Worm (Caenorhabditis elegans): ENCODE results near the gene K02A2.5.
"Not testable (repeated sequence)": the region's sequence is repeated elsewhere in the genome, so short reads cannot be mapped to it uniquely, and the experiment has no call there.

The K02A2.5 gene

ce11 chrII:7411930-7412329 is at the start of gene K02A2.5:
Gene K02A2.5, minus strand, starts transcription at chrII:7412030.
- TF ChIP-seq lin-11 (tag; optimal IDR thresholded peaks at IDR 0.05) = no peak
- TF ChIP-seq pat-9 (tag; optimal IDR thresholded peaks at IDR 0.05) = no peak

DNA sequence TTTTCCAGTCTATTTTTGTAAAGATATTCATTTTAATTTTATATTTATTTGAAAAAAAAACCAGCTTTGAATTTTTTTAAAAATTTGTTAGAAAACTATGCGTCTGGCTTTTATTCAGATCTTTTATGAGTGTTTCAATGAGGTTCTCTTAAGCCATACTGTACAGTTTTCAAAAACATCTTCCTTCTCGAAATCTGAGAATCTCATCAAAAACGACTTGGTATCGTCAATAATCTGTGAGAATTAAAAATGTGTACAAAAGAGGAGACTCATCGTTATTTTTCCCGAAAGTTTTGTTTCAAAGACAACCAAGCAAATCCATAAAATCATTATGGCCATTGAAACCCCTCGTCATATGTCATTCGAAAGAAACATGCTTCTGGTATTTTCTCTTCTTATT is 47.4 kb upstream of the K02A2.5 start, which contains the start of gene D1022.2:
TSS of gene D1022.2 (plus strand) at position 301 of the 400 bp plus-strand sequence.
- no peak for TF ChIP-seq nfya-1 (tag; optimal IDR thresholded peaks at IDR 0.05)
- no peak for TF ChIP-seq ztf-16 (tag; optimal IDR thresholded peaks at IDR 0.05)
- TF ChIP-seq ceh-34 (tag; optimal IDR thresholded peaks at IDR 0.05) = no peak
- TF ChIP-seq ama-1 (optimal IDR thresholded peaks at IDR 0.05) = no peak

DNA sequence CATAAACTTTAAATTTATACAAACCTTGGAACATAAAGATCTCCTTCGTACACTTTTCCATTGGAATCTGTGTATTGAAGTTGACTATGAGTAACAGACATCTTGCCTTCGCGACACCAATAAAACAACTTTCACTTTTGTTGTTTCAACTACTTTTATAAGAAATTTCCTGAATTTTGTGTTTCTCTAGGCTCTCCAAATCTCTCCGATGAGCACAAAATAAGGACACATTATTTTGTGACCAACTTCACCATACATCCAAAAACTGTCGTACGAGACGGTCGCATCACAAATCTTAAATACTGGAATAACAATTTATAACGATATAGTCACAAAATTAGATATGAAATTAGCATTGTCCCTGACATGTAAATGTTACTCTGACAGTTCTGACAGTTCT is 46.9 kb upstream of the K02A2.5 start, which contains the start of gene D1022.5:
TSS of gene D1022.5 (minus strand) at position 101 of the 400 bp plus-strand sequence.
- TF ChIP-seq nfya-1 (tag; optimal IDR thresholded peaks at IDR 0.05) = no peak
- no peak for TF ChIP-seq lin-11 (tag; optimal IDR thresholded peaks at IDR 0.05)

- TF ChIP-seq ama-1 (optimal IDR thresholded peaks at IDR 0.05) (no peak), F13H6.1 (tag; optimal IDR thresholded peaks at IDR 0.05) (no peak), pha-2 (tag; optimal IDR thresholded peaks at IDR 0.05) (no peak), hlh-8 (tag; optimal IDR thresholded peaks at IDR 0.05) (no peak)
These were observed 45.4 kb upstream of the K02A2.5 start, which contains the start of gene D1022.4 for ce11 chrII:7457210-7457609. Gene D1022.4, minus strand, starts transcription at chrII:7457292.

DNA sequence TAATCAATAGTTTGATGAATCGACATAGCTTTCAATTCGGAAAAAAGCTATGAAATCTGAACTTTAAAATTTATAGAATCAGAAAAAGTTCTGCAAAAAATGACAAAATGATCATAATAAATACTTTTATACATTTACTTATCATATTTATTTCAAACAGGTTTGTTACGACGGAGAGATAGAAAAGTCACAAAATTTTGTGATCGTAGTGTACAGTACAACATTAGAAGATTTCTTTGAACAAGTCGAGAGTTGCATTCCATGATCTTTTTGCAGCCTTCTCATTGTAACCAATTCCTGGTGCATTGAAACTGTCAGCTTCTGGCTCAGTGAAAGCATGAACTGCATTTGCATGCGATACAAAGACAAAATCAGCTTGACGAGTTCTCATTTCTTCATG is 44.4 kb upstream of the K02A2.5 start, which contains the start of gene D1022.3:
TSS of gene D1022.3 (minus strand) at position 101 of the 400 bp plus-strand sequence.
- no peak for TF ChIP-seq zip-5 (tag; optimal IDR thresholded peaks at IDR 0.05)
- TF ChIP-seq tbx-7 (tag; optimal IDR thresholded peaks at IDR 0.05) = no peak
- TF ChIP-seq hlh-6 (tag; optimal IDR thresholded peaks at IDR 0.05) = no peak
- no peak for TF ChIP-seq madf-2 (tag; optimal IDR thresholded peaks at IDR 0.05)
- TF ChIP-seq npax-4 (tag; optimal IDR thresholded peaks at IDR 0.05) = no peak
- no peak for TF ChIP-seq ceh-9 (tag; optimal IDR thresholded peaks at IDR 0.05)
- no peak for TF ChIP-seq pag-3 (tag; optimal IDR thresholded peaks at IDR 0.05; ENCODE audit: borderline replicate concordance)
- no peak for TF ChIP-seq ceh-6 (GFP tag; optimal IDR thresholded peaks at IDR 0.05)
- TF ChIP-seq rnt-1 (tag; optimal IDR thresholded peaks at IDR 0.05) = no peak
- TF ChIP-seq che-1 (tag; optimal IDR thresholded peaks at IDR 0.05) = no peak
- TF ChIP-seq unc-86 (tag; optimal IDR thresholded peaks at IDR 0.05) = no peak
- TF ChIP-seq sox-4 (tag; optimal IDR thresholded peaks at IDR 0.05) = no peak
- no peak for TF ChIP-seq pha-2 (tag; optimal IDR thresholded peaks at IDR 0.05)
- TF ChIP-seq sox-2 (GFP tag; IDR thresholded peaks at IDR 0.05) = no peak
- TF ChIP-seq ceh-48 (tag; optimal IDR thresholded peaks at IDR 0.05) = no peak
- TF ChIP-seq pros-1 (tag; optimal IDR thresholded peaks at IDR 0.05) = no peak
- no peak for TF ChIP-seq nhr-232 (tag; optimal IDR thresholded peaks at IDR 0.05)
- no peak for TF ChIP-seq tbx-2 (tag; optimal IDR thresholded peaks at IDR 0.05)

ce11 chrII:7434958-7435357 is 23.1 kb upstream of the K02A2.5 start, which contains the start of gene K02A2.1:
Gene K02A2.1, plus strand, starts transcription at chrII:7435258.
- not testable (repeated sequence) for TF ChIP-seq ceh-34 (tag; optimal IDR thresholded peaks at IDR 0.05); ceh-45 (GFP tag; IDR thresholded peaks at IDR 0.05); elt-4 (tag; optimal IDR thresholded peaks at IDR 0.05)

DNA sequence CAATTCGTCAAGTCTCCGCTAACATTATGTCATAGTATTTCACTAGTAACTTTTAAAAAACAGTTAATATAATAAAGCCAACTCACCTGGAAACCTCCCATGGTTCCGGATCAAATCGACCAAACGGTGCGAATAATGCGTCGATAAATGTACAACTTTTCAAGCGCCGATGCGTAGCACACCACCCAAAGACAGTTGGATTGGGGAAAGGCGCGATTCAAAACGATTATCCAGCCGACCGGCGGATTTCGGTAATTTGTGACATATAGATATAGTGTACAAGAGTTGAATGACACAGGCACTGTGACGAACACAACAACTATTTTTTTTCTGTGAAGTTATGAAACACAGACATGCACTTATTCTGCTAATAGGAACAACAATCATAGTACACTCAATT is 22.4 kb upstream of the K02A2.5 start, which contains the start of gene kcc-3:
TSS of gene kcc-3 (minus strand) at position 101 of the 400 bp plus-strand sequence.
- TF ChIP-seq F13H6.1 (tag; optimal IDR thresholded peaks at IDR 0.05) (no peak), npax-4 (tag; optimal IDR thresholded peaks at IDR 0.05) (no peak), pag-3 (tag; optimal IDR thresholded peaks at IDR 0.05; ENCODE audit: borderline replicate concordance) (no peak), eyg-1 (tag; optimal IDR thresholded peaks at IDR 0.05) (no peak), ceh-2 (tag; optimal IDR thresholded peaks at IDR 0.05) (no peak), pqm-1 (tag; optimal IDR thresholded peaks at IDR 0.05) (no peak), nhr-11 (tag; optimal IDR thresholded peaks at IDR 0.05) (no peak), ceh-14 (tag; optimal IDR thresholded peaks at IDR 0.05) (no peak), pha-4 (tag; optimal IDR thresholded peaks at IDR 0.05) (no peak), fkh-10 (GFP tag; optimal IDR thresholded peaks at IDR 0.05) (no peak), mec-3 (tag; optimal IDR thresholded peaks at IDR 0.05; ENCODE audit: borderline replicate concordance) (no peak), ref-2 (tag; optimal IDR thresholded peaks at IDR 0.05) (no peak)

All from whole organism, late embryonic.